Worm (Caenorhabditis elegans) whole organism, late embryonic: ENCODE data around the gene msra-1.
A peak's percentile ranks its signal among the peaks of the same experiment; 100 is the strongest.

ENCODE experiments used
- C38D4.7 ChIP-seq: fragments of 200-800 bp; sonication (Bioruptor generic); optimal IDR thresholded peaks from 2 replicates; lab custom pipeline; 2018; ENCODE audit warnings: mild to moderate bottlenecking, missing genetic modification characterization, moderate library complexity, missing compliant biosample characterization
- K02D7.2 ChIP-seq: sonication (generic microtip); optimal IDR thresholded peaks from 2 replicates; lab custom pipeline; 2017; ENCODE audit warnings: mild to moderate bottlenecking, missing genetic modification characterization, missing compliant biosample characterization
- K09A11.1 ChIP-seq: sonication (generic microtip); optimal IDR thresholded peaks from 2 replicates; lab custom pipeline; 2017; ENCODE audit warnings: antibody characterized with exemption, mild to moderate bottlenecking, missing genetic modification characterization, missing compliant biosample characterization; ENCODE audit not compliant: insufficient read depth
- T23F11.4 ChIP-seq: fragments of 200-800 bp; sonication (Bioruptor generic); optimal IDR thresholded peaks from 2 replicates; lab custom pipeline; 2018; ENCODE audit warnings: mild to moderate bottlenecking, missing genetic modification characterization, missing compliant biosample characterization
- Y22D7AL.16 ChIP-seq: sonication (generic microtip); optimal IDR thresholded peaks from 2 replicates; lab custom pipeline; 2016; ENCODE audit warnings: missing genetic modification characterization, missing compliant biosample characterization
- ama-1 ChIP-seq: fragments of 150-350 bp; optimal IDR thresholded peaks from 2 replicates; lab custom pipeline; 2014
- ceh-18 ChIP-seq: sonication (generic microtip); optimal IDR thresholded peaks from 2 replicates; lab custom pipeline; 2016; ENCODE audit warnings: missing genetic modification characterization, missing compliant biosample characterization
- ceh-22 ChIP-seq: sonication (generic microtip); optimal IDR thresholded peaks from 2 replicates; lab custom pipeline; 2017; ENCODE audit warnings: missing biosample characterization, missing genetic modification characterization
- ceh-24 ChIP-seq: sonication (generic microtip); optimal IDR thresholded peaks from 2 replicates; lab custom pipeline; 2016; ENCODE audit warnings: mild to moderate bottlenecking, missing genetic modification characterization, missing compliant biosample characterization
- ceh-30 ChIP-seq: fragments of 150-350 bp; optimal IDR thresholded peaks from 2 replicates; lab custom pipeline; 2014; ENCODE audit warnings: missing biosample characterization, missing genetic modification characterization
- ceh-31 ChIP-seq: sonication (generic microtip); optimal IDR thresholded peaks from 2 replicates; lab custom pipeline; 2016; ENCODE audit warnings: missing genetic modification characterization, missing compliant biosample characterization
- ceh-34 ChIP-seq: sonication (generic microtip); optimal IDR thresholded peaks from 2 replicates; lab custom pipeline; 2016; ENCODE audit warnings: mild to moderate bottlenecking, missing genetic modification characterization, missing compliant biosample characterization
- ceh-45 ChIP-seq: fragments of 200-800 bp; sonication (Bioruptor generic); IDR thresholded peaks from 2 replicates; pipeline ENCODE4 v1.3.6; 2022; ENCODE audit warnings: missing genetic modification reagents, missing genetic modification characterization, missing compliant biosample characterization
- ceh-9 ChIP-seq: sonication (generic microtip); optimal IDR thresholded peaks from 2 replicates; lab custom pipeline; 2016; ENCODE audit warnings: mild to moderate bottlenecking, missing genetic modification characterization, inconsistent platforms, missing compliant biosample characterization
- dmd-4 ChIP-seq: sonication (generic microtip); optimal IDR thresholded peaks from 2 replicates; lab custom pipeline; 2016; ENCODE audit warnings: borderline replicate concordance, missing genetic modification characterization, missing compliant biosample characterization
- dve-1 ChIP-seq: sonication (generic microtip); optimal IDR thresholded peaks from 2 replicates; lab custom pipeline; 2017; ENCODE audit warnings: antibody characterized with exemption, mild to moderate bottlenecking, missing genetic modification characterization, missing compliant biosample characterization
- ets-4 ChIP-seq: sonication (generic microtip); optimal IDR thresholded peaks from 2 replicates; lab custom pipeline; 2016; ENCODE audit warnings: missing genetic modification characterization, missing compliant biosample characterization
- fax-1 ChIP-seq: sonication (generic microtip); optimal IDR thresholded peaks from 2 replicates; lab custom pipeline; 2016; ENCODE audit warnings: missing genotype, missing genetic modification characterization, missing compliant biosample characterization
- gmeb-2 ChIP-seq: sonication (generic microtip); optimal IDR thresholded peaks from 2 replicates; lab custom pipeline; 2016; ENCODE audit warnings: missing genetic modification characterization, inconsistent platforms, missing compliant biosample characterization
- hlh-13 ChIP-seq: fragments of 200-800 bp; sonication (Bioruptor generic); optimal IDR thresholded peaks from 2 replicates; lab custom pipeline; 2018; ENCODE audit warnings: mild to moderate bottlenecking, missing genetic modification characterization, missing compliant biosample characterization
- hlh-15 ChIP-seq: sonication (generic microtip); optimal IDR thresholded peaks from 2 replicates; lab custom pipeline; 2016; ENCODE audit warnings: missing genetic modification characterization, missing compliant biosample characterization
- hlh-30 ChIP-seq: sonication (generic microtip); optimal IDR thresholded peaks from 2 replicates; lab custom pipeline; 2017; ENCODE audit warnings: antibody characterized with exemption, missing genetic modification characterization, missing compliant biosample characterization; ENCODE audit not compliant: insufficient read depth
- hlh-8 ChIP-seq: sonication (generic microtip); optimal IDR thresholded peaks from 2 replicates; lab custom pipeline; 2016; ENCODE audit warnings: missing genotype, missing genetic modification characterization, missing compliant biosample characterization
- lin-11 ChIP-seq: fragments of 200-800 bp; sonication (Bioruptor generic); optimal IDR thresholded peaks from 2 replicates; lab custom pipeline; 2018; ENCODE audit warnings: mild to moderate bottlenecking, missing genetic modification characterization, missing compliant biosample characterization
- madf-2 ChIP-seq: sonication (generic microtip); optimal IDR thresholded peaks from 2 replicates; lab custom pipeline; 2017; ENCODE audit warnings: missing genetic modification characterization, missing compliant biosample characterization
- nfya-1 ChIP-seq: sonication (generic microtip); optimal IDR thresholded peaks from 2 replicates; lab custom pipeline; 2017; ENCODE audit warnings: missing genetic modification characterization, mild to moderate bottlenecking, missing compliant biosample characterization, antibody characterized with exemption, moderate library complexity
- nhr-232 ChIP-seq: sonication (generic microtip); optimal IDR thresholded peaks from 2 replicates; lab custom pipeline; 2016; ENCODE audit warnings: missing genetic modification characterization, missing compliant biosample characterization
- npax-4 ChIP-seq: sonication (generic microtip); optimal IDR thresholded peaks from 2 replicates; lab custom pipeline; 2016; ENCODE audit warnings: missing genetic modification characterization, missing compliant biosample characterization
- pha-4 ChIP-seq: fragments of 150-350 bp; optimal IDR thresholded peaks from 2 replicates; lab custom pipeline; 2018; ENCODE audit warnings: missing biosample characterization, missing genetic modification reagents, missing genetic modification characterization
- sdc-2 ChIP-seq: sonication (generic microtip); optimal IDR thresholded peaks from 2 replicates; lab custom pipeline; 2016; ENCODE audit warnings: missing genotype, missing genetic modification characterization, missing compliant biosample characterization
- sox-2 ChIP-seq: fragments of 200-800 bp; sonication (Bioruptor generic); IDR thresholded peaks from 2 replicates; pipeline ENCODE4 v1.3.6; 2022; ENCODE audit warnings: missing genetic modification reagents, missing genetic modification characterization, missing compliant biosample characterization
- tbx-2 ChIP-seq: sonication (generic microtip); optimal IDR thresholded peaks from 2 replicates; lab custom pipeline; 2016; ENCODE audit warnings: missing genetic modification characterization, missing compliant biosample characterization
- tbx-7 ChIP-seq: sonication (generic microtip); optimal IDR thresholded peaks from 2 replicates; lab custom pipeline; 2016; ENCODE audit warnings: missing genotype, missing genetic modification characterization, missing compliant biosample characterization
- ttx-3 ChIP-seq: sonication (generic microtip); optimal IDR thresholded peaks from 2 replicates; lab custom pipeline; 2016; ENCODE audit warnings: missing genetic modification reagents, missing genetic modification characterization, missing compliant biosample characterization
- unc-3 ChIP-seq, 2 experiments: fragments of 200-800 bp in 1 of 2; sonication (Bioruptor generic) in 1 of 2; sonication (generic microtip) in 1 of 2; conservative IDR thresholded peaks in 1 of 2; optimal IDR thresholded peaks in 1 of 2; 2 replicates each; pipeline versions ENCODE4 v1.3.6 to Lab custom; 2016 to 2022; ENCODE audit warnings: missing compliant biosample characterization in 2 of 2, missing genetic modification characterization in 2 of 2, missing genetic modification reagents in 1 of 2
- unc-55 ChIP-seq: sonication (generic microtip); optimal IDR thresholded peaks from 2 replicates; lab custom pipeline; 2017; ENCODE audit warnings: missing biosample characterization, missing genetic modification reagents, missing genetic modification characterization
- unc-86 ChIP-seq: sonication (generic microtip); optimal IDR thresholded peaks from 2 replicates; lab custom pipeline; 2016; ENCODE audit warnings: missing genetic modification characterization, missing compliant biosample characterization

The msra-1 gene

ce11 chrII:7392052-7392694 lies 28.3 kb upstream of the msra-1 start:
- peak; percentile 20 for TF ChIP-seq ceh-34
- TF ChIP-seq ceh-31 (tag; lab: Kevin White, UChicago): peak; percentile 31
- peak; percentile 4 for TF ChIP-seq nfya-1
- peak; percentile 32 for TF ChIP-seq unc-55 (GFP tag; lab: Kevin White, UChicago)
- TF ChIP-seq madf-2 (tag; lab: Kevin White, UChicago): no peak
- TF ChIP-seq hlh-30 (tag; lab: Kevin White, UChicago): no peak
- TF ChIP-seq ceh-45: no peak
- TF ChIP-seq ceh-18 (tag; lab: Kevin White, UChicago): peak; percentile 3
- peak; percentile 18 for TF ChIP-seq tbx-2 (tag; lab: Kevin White, UChicago)
- TF ChIP-seq hlh-8 (tag; lab: Kevin White, UChicago): no peak
- peak; percentile 31 for TF ChIP-seq dve-1 (tag; lab: Kevin White, UChicago)

ce11 chrII:7390335-7390734 lies 26.5 kb upstream of the msra-1 start:
- TF ChIP-seq dve-1 (tag; lab: Kevin White, UChicago): no peak
- TF ChIP-seq lin-11 (tag; lab: Kevin White, UChicago): no peak
- no peak for TF ChIP-seq ttx-3 (tag; lab: Kevin White, UChicago)
- TF ChIP-seq ceh-9 (tag; lab: Kevin White, UChicago): no peak
- TF ChIP-seq K02D7.2 (tag; lab: Kevin White, UChicago): no peak
- no peak for TF ChIP-seq K09A11.1 (tag; lab: Kevin White, UChicago)
- no peak for TF ChIP-seq hlh-30 (tag; lab: Kevin White, UChicago)
- no peak for TF ChIP-seq hlh-13 (GFP tag; lab: Kevin White, UChicago)
- TF ChIP-seq dmd-4 (tag; lab: Kevin White, UChicago): no peak
- TF ChIP-seq fax-1 (tag; lab: Kevin White, UChicago): no peak
- no peak for TF ChIP-seq sox-2
- no peak for TF ChIP-seq tbx-7 (tag; lab: Kevin White, UChicago)
- TF ChIP-seq unc-3 (GFP tag; conservative IDR thresholded peaks at IDR 0.05; lab: Robert Waterston, UW): no peak
- TF ChIP-seq unc-3 (tag; optimal IDR thresholded peaks at IDR 0.05; lab: Kevin White, UChicago): no peak
- TF ChIP-seq unc-86 (tag; lab: Kevin White, UChicago): no peak

ce11 chrII:7385442-7385841 lies 21.6 kb upstream of the msra-1 start, which contains the start of gene sre-3:
Gene sre-3, plus strand, starts transcription at chrII:7385742.
- TF ChIP-seq sdc-2 (tag; lab: Kevin White, UChicago) (no peak), npax-4 (tag; lab: Kevin White, UChicago) (no peak), unc-86 (tag; lab: Kevin White, UChicago) (no peak), ama-1 (lab: Kevin White, UChicago) (no peak), Y22D7AL.16 (tag; lab: Kevin White, UChicago) (no peak), T23F11.4 (GFP tag; lab: Kevin White, UChicago) (no peak), ets-4 (tag; lab: Kevin White, UChicago) (no peak), ceh-18 (tag; lab: Kevin White, UChicago) (no peak), pha-4 (tag; lab: Kevin White, UChicago) (no peak), ceh-22 (tag; lab: Kevin White, UChicago) (no peak), dmd-4 (tag; lab: Kevin White, UChicago) (no peak), C38D4.7 (GFP tag; lab: Kevin White, UChicago) (no peak)

- TF ChIP-seq madf-2 (tag; lab: Kevin White, UChicago) (no peak), sdc-2 (tag; lab: Kevin White, UChicago) (no peak), nhr-232 (tag; lab: Kevin White, UChicago) (no peak), ceh-22 (tag; lab: Kevin White, UChicago) (no peak), tbx-2 (tag; lab: Kevin White, UChicago) (no peak), gmeb-2 (no peak), hlh-30 (tag; lab: Kevin White, UChicago) (no peak), unc-86 (tag; lab: Kevin White, UChicago) (no peak), hlh-15 (no peak), ceh-30 (no peak), fax-1 (tag; lab: Kevin White, UChicago) (no peak), ceh-24 (tag; lab: Kevin White, UChicago) (no peak), ceh-31 (tag; lab: Kevin White, UChicago) (no peak), Y22D7AL.16 (tag; lab: Kevin White, UChicago) (no peak), K02D7.2 (tag; lab: Kevin White, UChicago) (no peak), dmd-4 (tag; lab: Kevin White, UChicago) (no peak), npax-4 (tag; lab: Kevin White, UChicago) (no peak)
Observed at ce11 chrII:7381947-7382346, 18.1 kb upstream of the msra-1 start.
